Worm (Caenorhabditis elegans) whole organism, early embryonic: ENCODE data around the gene mks-2.

Source experiments
- B0310.2 ChIP-seq: sonication (generic microtip); optimal IDR thresholded peaks from 2 replicates; lab custom pipeline; 2016; ENCODE audit warnings: mild to moderate bottlenecking, missing genetic modification characterization, missing compliant biosample characterization
- F13C5.2 ChIP-seq: sonication (generic microtip); optimal IDR thresholded peaks from 2 replicates; lab custom pipeline; 2017; ENCODE audit warnings: mild to moderate bottlenecking, missing genetic modification characterization, inconsistent platforms, missing compliant biosample characterization
- ama-1 ChIP-seq: fragments of 150-350 bp; optimal IDR thresholded peaks from 2 replicates; lab custom pipeline; 2014
- ceh-13 ChIP-seq: fragments of 200-800 bp; sonication (Bioruptor generic); optimal IDR thresholded peaks from 2 replicates; lab custom pipeline; 2018; ENCODE audit warnings: mild to moderate bottlenecking, missing genetic modification characterization, missing compliant biosample characterization
- ceh-36 ChIP-seq: sonication (generic microtip); optimal IDR thresholded peaks from 2 replicates; lab custom pipeline; 2016; ENCODE audit warnings: missing genetic modification characterization, inconsistent platforms, missing compliant biosample characterization
- ets-7 ChIP-seq: sonication (generic microtip); optimal IDR thresholded peaks from 2 replicates; lab custom pipeline; 2016; ENCODE audit warnings: missing genotype, missing genetic modification characterization, missing compliant biosample characterization
- flt-1 ChIP-seq: fragments of 200-800 bp; sonication (Bioruptor generic); IDR thresholded peaks from 2 replicates; pipeline ENCODE4 v1.3.6; 2022; ENCODE audit warnings: missing genetic modification characterization, missing compliant biosample characterization
- hnd-1 ChIP-seq: sonication (generic microtip); optimal IDR thresholded peaks from 2 replicates; lab custom pipeline; 2016; ENCODE audit warnings: missing genetic modification characterization, missing compliant biosample characterization
- pes-1 ChIP-seq: fragments of 200-800 bp; sonication (Bioruptor generic); IDR thresholded peaks from 2 replicates; pipeline ENCODE4 v1.3.6; 2022; ENCODE audit warnings: missing genetic modification reagents, missing genetic modification characterization, missing compliant biosample characterization
- scrt-1 ChIP-seq: fragments of 200-800 bp; sonication (Bioruptor generic); IDR thresholded peaks from 2 replicates; pipeline ENCODE4 v1.3.6; 2022; ENCODE audit warnings: missing genetic modification characterization, missing compliant biosample characterization
- sea-1 ChIP-seq: fragments of 200-800 bp; sonication (Bioruptor generic); conservative IDR thresholded peaks from 2 replicates; pipeline ENCODE4 v1.3.6; 2022; ENCODE audit warnings: missing genetic modification characterization, missing compliant biosample characterization
- tbx-11 ChIP-seq: fragments of 200-800 bp; sonication (Bioruptor generic); IDR thresholded peaks from 2 replicates; pipeline ENCODE4 v1.3.6; 2022; ENCODE audit warnings: missing genetic modification characterization, missing compliant biosample characterization
- tbx-37 ChIP-seq: fragments of 200-800 bp; sonication (Bioruptor generic); conservative IDR thresholded peaks from 2 replicates; pipeline ENCODE4 v1.3.6; 2022; ENCODE audit warnings: missing genetic modification reagents, missing genetic modification characterization, missing compliant biosample characterization
- tra-4 ChIP-seq: sonication (generic microtip); optimal IDR thresholded peaks from 2 replicates; lab custom pipeline; 2017; ENCODE audit warnings: missing genetic modification characterization, missing compliant biosample characterization

ce11 chrII:6192484-6192883 lies 26.8 kb downstream of the mks-2 start, which contains the start of gene cpb-2:
- TF ChIP-seq pes-1 (GFP tag; lab: Robert Waterston, UW) (no peak), tbx-11 (GFP tag; lab: Robert Waterston, UW) (no peak), sea-1 (GFP tag; lab: Robert Waterston, UW) (no peak), tra-4 (tag; lab: Kevin White, UChicago) (no peak), B0310.2 (tag; lab: Kevin White, UChicago) (no peak), ama-1 (lab: Kevin White, UChicago) (no peak), scrt-1 (GFP tag; lab: Robert Waterston, UW) (no peak), tbx-37 (no peak), ceh-13 (GFP tag; lab: Kevin White, UChicago) (no peak), ceh-36 (tag; lab: Kevin White, UChicago) (no peak), hnd-1 (tag; lab: Kevin White, UChicago) (no peak), ets-7 (no peak), F13C5.2 (no peak), flt-1 (GFP tag; lab: Robert Waterston, UW) (no peak)
